Worm (Caenorhabditis elegans) whole organism, late embryonic: Measurements from ENCODE around the gene srh-89.

Experiments used
- K02D7.2 ChIP-seq: sonication (generic microtip); optimal IDR thresholded peaks from 2 replicates; lab custom pipeline; 2017; ENCODE audit warnings: mild to moderate bottlenecking, missing genetic modification characterization, missing compliant biosample characterization
- hlh-15 ChIP-seq: sonication (generic microtip); optimal IDR thresholded peaks from 2 replicates; lab custom pipeline; 2016; ENCODE audit warnings: missing genetic modification characterization, missing compliant biosample characterization
- hlh-6 ChIP-seq: sonication (generic microtip); optimal IDR thresholded peaks from 2 replicates; lab custom pipeline; 2016; ENCODE audit warnings: missing genotype, missing genetic modification characterization, missing compliant biosample characterization
- nhr-11 ChIP-seq: fragments of 150-350 bp; optimal IDR thresholded peaks from 2 replicates; lab custom pipeline; 2014; ENCODE audit warnings: missing biosample characterization, missing genetic modification characterization
- pha-4 ChIP-seq: fragments of 150-350 bp; optimal IDR thresholded peaks from 2 replicates; lab custom pipeline; 2018; ENCODE audit warnings: missing biosample characterization, missing genetic modification reagents, missing genetic modification characterization
- pqm-1 ChIP-seq: sonication (generic microtip); optimal IDR thresholded peaks from 2 replicates; lab custom pipeline; 2016; ENCODE audit warnings: missing genetic modification characterization, missing compliant biosample characterization
- pros-1 ChIP-seq: fragments of 150-350 bp; optimal IDR thresholded peaks from 2 replicates; lab custom pipeline; 2014; ENCODE audit warnings: missing biosample characterization, missing genetic modification reagents, missing genetic modification characterization
- ref-2 ChIP-seq: sonication (generic microtip); optimal IDR thresholded peaks from 2 replicates; lab custom pipeline; 2016; ENCODE audit warnings: missing genetic modification characterization, missing compliant biosample characterization
- sox-2 ChIP-seq: fragments of 200-800 bp; sonication (Bioruptor generic); IDR thresholded peaks from 2 replicates; pipeline ENCODE4 v1.3.6; 2022; ENCODE audit warnings: missing genetic modification reagents, missing genetic modification characterization, missing compliant biosample characterization
- tbx-2 ChIP-seq: sonication (generic microtip); optimal IDR thresholded peaks from 2 replicates; lab custom pipeline; 2016; ENCODE audit warnings: missing genetic modification characterization, missing compliant biosample characterization
- ttx-3 ChIP-seq: sonication (generic microtip); optimal IDR thresholded peaks from 2 replicates; lab custom pipeline; 2016; ENCODE audit warnings: missing genetic modification reagents, missing genetic modification characterization, missing compliant biosample characterization

DNA sequence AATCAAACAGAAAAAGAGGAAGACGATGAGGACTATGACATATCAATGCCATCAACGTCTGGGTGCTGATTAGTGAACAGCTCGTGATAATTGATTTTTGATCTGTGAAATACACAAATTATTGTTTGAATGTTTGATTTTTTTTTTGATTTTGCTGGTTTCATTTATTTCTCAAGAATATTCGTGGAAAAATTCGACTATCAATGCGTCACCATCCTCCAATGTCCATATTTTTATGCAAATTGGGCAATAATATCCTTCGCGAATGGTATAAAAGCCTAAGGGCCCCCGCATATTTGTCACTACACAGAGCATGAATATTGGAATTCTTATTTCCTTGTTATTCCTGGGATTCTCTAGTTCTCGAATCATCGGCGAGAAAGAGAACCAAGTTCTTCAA, 24.8 kb downstream of the srh-89 start, which contains the start of gene try-13:
- TF ChIP-seq hlh-6 (tag; lab: Kevin White, UChicago): no peak
- no peak for TF ChIP-seq pros-1 (tag; lab: Kevin White, UChicago)
- TF ChIP-seq hlh-15: no peak
- TF ChIP-seq pqm-1 (tag; lab: Kevin White, UChicago): no peak
- TF ChIP-seq nhr-11 (tag; lab: Kevin White, UChicago): no peak
- no peak for TF ChIP-seq pha-4 (tag; lab: Kevin White, UChicago)
- no peak for TF ChIP-seq K02D7.2 (tag; lab: Kevin White, UChicago)
- no peak for TF ChIP-seq sox-2
- no peak for TF ChIP-seq tbx-2 (tag; lab: Kevin White, UChicago)
- TF ChIP-seq ref-2: no peak
- no peak for TF ChIP-seq ttx-3 (tag; lab: Kevin White, UChicago)
